Fruit fly (Drosophila melanogaster) whole organism, embryonic: ENCODE measurements around the gene CG4576.

ENCODE experiments used
- Asciz ChIP-seq: fragments of 200-800 bp; sonication (Bioruptor generic); optimal IDR thresholded peaks from 2 replicates; lab custom pipeline; 2017; ENCODE audit warnings: missing biosample characterization, mild to moderate bottlenecking, missing genetic modification characterization, missing genetic modification reagents
- Atf6 ChIP-seq: fragments of 200-800 bp; sonication (Bioruptor generic); IDR thresholded peaks from 2 replicates; pipeline ENCODE4 v1.3.6; 2022; ENCODE audit warnings: missing biosample characterization, missing genetic modification characterization
- Bteb2 ChIP-seq: fragments of 200-800 bp; sonication (Bioruptor generic); optimal IDR thresholded peaks from 2 replicates; lab custom pipeline; 2016; ENCODE audit warnings: missing biosample characterization, missing genetic modification characterization
- C15 ChIP-seq: fragments of 200-800 bp; sonication (Bioruptor generic); IDR thresholded peaks from 3 replicates; pipeline ENCODE4 v1.3.6; 2022; ENCODE audit warnings: missing biosample characterization, missing genetic modification characterization
- CG10267 ChIP-seq: fragments of 200-800 bp; sonication (Bioruptor generic); optimal IDR thresholded peaks from 2 replicates; lab custom pipeline; 2018; ENCODE audit warnings: missing biosample characterization, mild to moderate bottlenecking, missing genetic modification characterization, moderate library complexity
- CG10321 ChIP-seq: fragments of 200-800 bp; sonication (Bioruptor generic); IDR thresholded peaks from 2 replicates; pipeline ENCODE4 v1.3.6; 2022; ENCODE audit warnings: missing biosample characterization, missing genetic modification characterization
- CG11504 ChIP-seq: fragments of 200-800 bp; sonication (Bioruptor generic); optimal IDR thresholded peaks from 3 replicates; lab custom pipeline; 2019; ENCODE audit warnings: missing biosample characterization, mild to moderate bottlenecking, missing genetic modification characterization, moderate library complexity
- CG12104 ChIP-seq: fragments of 200-800 bp; sonication (Bioruptor generic); optimal IDR thresholded peaks from 3 replicates; lab custom pipeline; 2016; ENCODE audit warnings: missing biosample characterization, missing genetic modification characterization
- CG12236 ChIP-seq: fragments of 200-800 bp; sonication (Bioruptor generic); optimal IDR thresholded peaks from 2 replicates; lab custom pipeline; 2016; ENCODE audit warnings: missing biosample characterization, missing genetic modification characterization
- CG12299 ChIP-seq: fragments of 200-800 bp; sonication (Bioruptor generic); optimal IDR thresholded peaks from 2 replicates; lab custom pipeline; 2018; ENCODE audit warnings: missing biosample characterization, mild to moderate bottlenecking, missing genetic modification characterization
- CG15514 ChIP-seq: fragments of 200-800 bp; sonication (Bioruptor generic); optimal IDR thresholded peaks from 3 replicates; lab custom pipeline; 2017; ENCODE audit warnings: missing biosample characterization, missing genetic modification characterization, mild to moderate bottlenecking, moderate library complexity, missing genetic modification reagents
- CG16815 ChIP-seq: fragments of 200-800 bp; sonication (Bioruptor generic); optimal IDR thresholded peaks from 3 replicates; lab custom pipeline; 2017; ENCODE audit warnings: missing biosample characterization, mild to moderate bottlenecking, missing genetic modification characterization
- CG18619 ChIP-seq: fragments of 200-800 bp; sonication (Bioruptor generic); optimal IDR thresholded peaks from 3 replicates; lab custom pipeline; 2017; ENCODE audit warnings: missing biosample characterization, mild to moderate bottlenecking, missing genetic modification characterization
- CG2712 ChIP-seq: fragments of 200-800 bp; optimal IDR thresholded peaks from 3 replicates; lab custom pipeline; 2019; ENCODE audit warnings: missing biosample characterization, mild to moderate bottlenecking, missing genetic modification characterization, moderate library complexity
- CG32772 ChIP-seq: fragments of 200-800 bp; sonication (Bioruptor generic); IDR thresholded peaks from 2 replicates; pipeline ENCODE4 v1.3.6; 2022; ENCODE audit warnings: missing biosample characterization, missing genetic modification characterization
- CG3726 ChIP-seq: fragments of 200-800 bp; sonication (Bioruptor generic); IDR thresholded peaks from 3 replicates; pipeline ENCODE4, ENCODE4 v1.3.6; 2022; ENCODE audit warnings: missing biosample characterization, missing genetic modification characterization
- CG3995 ChIP-seq: fragments of 200-800 bp; sonication (Bioruptor generic); optimal IDR thresholded peaks from 3 replicates; lab custom pipeline; 2016; ENCODE audit warnings: missing biosample characterization, missing genetic modification characterization
- CG4360 ChIP-seq: fragments of 200-800 bp; sonication (Bioruptor generic); IDR thresholded peaks from 2 replicates; pipeline ENCODE4 v1.3.6; 2022; ENCODE audit warnings: missing biosample characterization, missing genetic modification characterization
- CG6683 ChIP-seq: fragments of 200-800 bp; sonication (Bioruptor generic); optimal IDR thresholded peaks from 2 replicates; lab custom pipeline; 2017; ENCODE audit warnings: missing biosample characterization, mild to moderate bottlenecking, missing genetic modification characterization, missing genetic modification reagents
- CG8359 ChIP-seq: fragments of 200-800 bp; sonication (Bioruptor generic); optimal IDR thresholded peaks from 2 replicates; lab custom pipeline; 2017; ENCODE audit warnings: missing biosample characterization, mild to moderate bottlenecking, missing genetic modification characterization, borderline replicate concordance
- Fer2 ChIP-seq: fragments of 200-800 bp; sonication (Bioruptor generic); optimal IDR thresholded peaks from 2 replicates; lab custom pipeline; 2018; ENCODE audit warnings: missing biosample characterization, mild to moderate bottlenecking, missing genetic modification characterization, moderate library complexity
- Hr51 ChIP-seq, 2 experiments: fragments of 200-800 bp; sonication (Bioruptor generic); optimal IDR thresholded peaks; 2 replicates in 1 of 2; 3 replicates in 1 of 2; lab custom pipeline; 2016 to 2018; ENCODE audit warnings: missing biosample characterization in 2 of 2, missing genetic modification characterization in 2 of 2, mild to moderate bottlenecking in 1 of 2, moderate library complexity in 1 of 2
- Hsf ChIP-seq: fragments of 200-800 bp; sonication (Bioruptor generic); optimal IDR thresholded peaks from 3 replicates; lab custom pipeline; 2016; ENCODE audit warnings: missing biosample characterization, missing genetic modification characterization
- Lhr ChIP-seq: fragments of 200-800 bp; sonication (Bioruptor generic); optimal IDR thresholded peaks from 3 replicates; lab custom pipeline; 2017; ENCODE audit warnings: mild to moderate bottlenecking, missing biosample characterization, missing genetic modification reagents, missing genetic modification characterization
- Mad ChIP-seq: fragments of 200-800 bp; sonication (Bioruptor generic); optimal IDR thresholded peaks from 2 replicates; lab custom pipeline; 2016; ENCODE audit warnings: missing biosample characterization, missing genetic modification characterization
- Oaz ChIP-seq: fragments of 200-800 bp; sonication (Bioruptor generic); IDR thresholded peaks from 2 replicates; pipeline ENCODE4 v1.3.6; 2022; ENCODE audit warnings: missing biosample characterization, missing genetic modification characterization
- Ptx1 ChIP-seq: fragments of 200-800 bp; sonication (Bioruptor generic); IDR thresholded peaks from 2 replicates; pipeline ENCODE4 v1.3.6; 2022; ENCODE audit warnings: missing biosample characterization, missing genetic modification characterization
- Taf1 ChIP-seq: fragments of 200-800 bp; sonication (Bioruptor generic); IDR thresholded peaks from 2 replicates; pipeline ENCODE4 v1.3.6; 2022; ENCODE audit warnings: missing biosample characterization, missing genetic modification characterization
- al ChIP-seq: fragments of 200-800 bp; sonication (Bioruptor generic); IDR thresholded peaks from 2 replicates; pipeline ENCODE4 v1.3.6; 2022; ENCODE audit warnings: missing biosample characterization, missing genetic modification characterization
- ara ChIP-seq: fragments of 200-800 bp; sonication (Bioruptor generic); IDR thresholded peaks from 2 replicates; pipeline ENCODE4 v1.3.6; 2022; ENCODE audit warnings: missing biosample characterization, missing genetic modification characterization
- ash1 ChIP-seq: fragments of 200-800 bp; sonication (Bioruptor generic); optimal IDR thresholded peaks from 2 replicates; lab custom pipeline; 2018; ENCODE audit warnings: missing biosample characterization, mild to moderate bottlenecking, missing genetic modification characterization
- bigmax ChIP-seq: fragments of 200-800 bp; sonication (Bioruptor generic); optimal IDR thresholded peaks from 2 replicates; lab custom pipeline; 2018; ENCODE audit warnings: missing biosample characterization, mild to moderate bottlenecking, missing genetic modification characterization
- esg ChIP-seq: fragments of 200-800 bp; sonication (Bioruptor generic); conservative IDR thresholded peaks from 2 replicates; pipeline ENCODE4 v1.3.6; 2022; ENCODE audit warnings: missing biosample characterization, missing genetic modification characterization
- fd102C ChIP-seq: fragments of 200-800 bp; sonication (Bioruptor generic); optimal IDR thresholded peaks from 2 replicates; lab custom pipeline; 2018; ENCODE audit warnings: missing biosample characterization, mild to moderate bottlenecking, missing genetic modification characterization, moderate library complexity
- fd96Cb ChIP-seq: fragments of 200-800 bp; sonication (Bioruptor generic); optimal IDR thresholded peaks from 2 replicates; lab custom pipeline; 2018; ENCODE audit warnings: missing biosample characterization, mild to moderate bottlenecking, missing genetic modification characterization, moderate library complexity
- ftz-f1 ChIP-seq: fragments of 200-800 bp; sonication (Bioruptor generic); optimal IDR thresholded peaks from 2 replicates; lab custom pipeline; 2016; ENCODE audit warnings: missing biosample characterization, missing genetic modification characterization
- gem ChIP-seq: fragments of 200-800 bp; sonication (Bioruptor generic); optimal IDR thresholded peaks from 2 replicates; lab custom pipeline; 2019; ENCODE audit warnings: missing biosample characterization, mild to moderate bottlenecking, missing genetic modification characterization, moderate library complexity
- ken ChIP-seq: fragments of 200-800 bp; sonication (Bioruptor generic); IDR thresholded peaks from 3 replicates; pipeline ENCODE4 v1.3.6; 2022; ENCODE audit warnings: missing biosample characterization, missing genetic modification characterization
- klu ChIP-seq: fragments of 200-800 bp; sonication (Bioruptor generic); IDR thresholded peaks from 2 replicates; pipeline ENCODE4 v1.3.6; 2022; ENCODE audit warnings: missing biosample characterization, missing genetic modification characterization
- lov ChIP-seq, 2 experiments: fragments of 200-800 bp in 1 of 2; fragments of >200 bp in 1 of 2; sonication (Bioruptor generic) in 1 of 2; IDR thresholded peaks in 1 of 2; optimal IDR thresholded peaks in 1 of 2; 2 replicates in 1 of 2; 3 replicates in 1 of 2; pipeline versions ENCODE4 v1.3.6 to Lab custom; 2017 to 2022; ENCODE audit warnings: missing biosample characterization in 1 of 2, missing genetic modification characterization in 1 of 2
- mld ChIP-seq: fragments of 200-800 bp; sonication (Bioruptor generic); IDR thresholded peaks from 3 replicates; pipeline ENCODE4 v1.3.6; 2022; ENCODE audit warnings: missing biosample characterization, missing genetic modification characterization; ENCODE audit not compliant: partially characterized antibody
- nerfin-2 ChIP-seq: fragments of 200-800 bp; sonication (Bioruptor generic); IDR thresholded peaks from 2 replicates; pipeline ENCODE4 v1.3.6; 2022; ENCODE audit warnings: missing biosample characterization, missing genetic modification characterization; ENCODE audit not compliant: partially characterized antibody
- org-1 ChIP-seq: fragments of 200-800 bp; sonication (Bioruptor generic); optimal IDR thresholded peaks from 2 replicates; lab custom pipeline; 2017; ENCODE audit warnings: missing biosample characterization, missing genetic modification characterization
- pan ChIP-seq, 4 experiments: fragments of >200 bp in 3 of 4; fragments of 200-800 bp in 1 of 4; sonication (Bioruptor generic) in 1 of 4; optimal IDR thresholded peaks in 3 of 4; IDR thresholded peaks in 1 of 4; 2 replicates each; pipeline versions ENCODE4 v1.3.6 to Lab custom; 2017 to 2022; ENCODE audit warnings: missing biosample characterization in 2 of 4, missing genetic modification characterization in 2 of 4, mixed read lengths in 1 of 4
- pum ChIP-seq: fragments of 200-800 bp; sonication (Bioruptor generic); optimal IDR thresholded peaks from 2 replicates; lab custom pipeline; 2016; ENCODE audit warnings: missing biosample characterization, missing genetic modification characterization
- sr ChIP-seq: fragments of 200-800 bp; sonication (Bioruptor generic); IDR thresholded peaks from 3 replicates; pipeline ENCODE4 v1.3.6; 2022; ENCODE audit warnings: missing biosample characterization, missing genetic modification characterization
- stwl ChIP-seq: fragments of 200-800 bp; sonication (Bioruptor generic); optimal IDR thresholded peaks from 3 replicates; lab custom pipeline; 2018; ENCODE audit warnings: missing biosample characterization, mild to moderate bottlenecking, missing genetic modification characterization, moderate library complexity
- vnd ChIP-seq: fragments of 200-800 bp; sonication (Bioruptor generic); IDR thresholded peaks from 3 replicates; pipeline ENCODE4 v1.3.6; 2022; ENCODE audit warnings: missing biosample characterization, missing genetic modification characterization; ENCODE audit not compliant: partially characterized antibody
- zen ChIP-seq: fragments of 200-800 bp; sonication (Bioruptor generic); optimal IDR thresholded peaks from 3 replicates; lab custom pipeline; 2018; ENCODE audit warnings: missing biosample characterization, mild to moderate bottlenecking, missing genetic modification characterization, moderate library complexity

The CG4576 gene

DNA sequence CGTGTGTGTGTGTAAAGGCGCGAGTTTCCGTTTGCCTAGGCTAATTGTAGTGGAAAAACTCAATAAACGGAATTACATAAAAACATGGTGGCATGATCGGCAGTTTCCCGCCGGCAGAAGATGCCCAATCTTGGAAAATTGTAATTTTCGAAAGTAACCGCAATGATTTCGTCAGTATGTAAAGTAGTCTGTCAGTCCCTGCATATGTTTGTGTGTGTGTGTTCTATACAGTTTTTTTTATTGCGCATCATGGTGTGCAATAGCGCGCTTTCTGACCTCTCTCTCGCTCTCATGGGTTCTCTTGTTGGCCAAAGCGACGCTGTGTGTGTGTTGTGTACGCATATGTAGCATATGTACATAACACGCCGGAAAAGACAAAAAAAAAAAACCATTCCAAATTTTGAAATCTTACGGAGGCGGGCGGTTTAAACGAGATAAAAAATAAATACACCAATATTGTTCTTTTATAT, 31.3 kb upstream of the CG4576 start (continued):
- TF ChIP-seq CG8359 (GFP tag; lab: Kevin White, UChicago) (no peak), ken (GFP tag; lab: Robert Waterston, UW) (no peak), CG18619 (peak; percentile 33), stwl (tag; lab: Kevin White, UChicago) (no peak), org-1 (GFP tag; lab: Kevin White, UChicago) (no peak), Ptx1 (no peak), CG6683 (no peak), CG12236 (peak; percentile 33), lov (optimal IDR thresholded peaks at IDR 0.05; lab: Kevin White, UChicago) (no peak), lov (GFP tag; IDR thresholded peaks at IDR 0.05; lab: Robert Waterston, UW) (no peak), al (GFP tag; lab: Robert Waterston, UW) (no peak), C15 (no peak), Asciz (peak; percentile 53), mld (GFP tag; lab: Robert Waterston, UW) (no peak), CG12104 (GFP tag; lab: Kevin White, UChicago) (peak; percentile 32), Oaz (no peak; the same call in 1 of the 2 replicates), Lhr (peak; percentile 39), CG16815 (GFP tag; lab: Kevin White, UChicago) (no peak), Taf1 (GFP tag; lab: Robert Waterston, UW) (no peak), CG4360 (GFP tag; lab: Robert Waterston, UW) (no peak), CG15514 (GFP tag; lab: Kevin White, UChicago) (peak; percentile 45), Fer2 (tag; lab: Kevin White, UChicago) (peak; percentile 23), CG3995 (GFP tag; lab: Kevin White, UChicago) (no peak), Atf6 (GFP tag; lab: Robert Waterston, UW) (no peak), CG32772 (GFP tag; lab: Robert Waterston, UW) (peak; percentile 92), Bteb2 (no peak), bigmax (no peak), fd96Cb (tag; lab: Kevin White, UChicago) (no peak), Hr51 (GFP tag; optimal IDR thresholded peaks at IDR 0.05; lab: Kevin White, UChicago) (no peak), nerfin-2 (GFP tag; lab: Robert Waterston, UW) (no peak), CG11504 (tag; lab: Kevin White, UChicago) (no peak), CG3726 (GFP tag; lab: Robert Waterston, UW) (no peak), CG10267 (tag; lab: Kevin White, UChicago) (no peak), gem (tag; lab: Kevin White, UChicago) (peak; percentile 41), ara (GFP tag; lab: Robert Waterston, UW) (no peak), Mad (GFP tag; lab: Kevin White, UChicago) (peak; percentile 12), esg (GFP tag; lab: Robert Waterston, UW) (no peak), pum (GFP tag; lab: Kevin White, UChicago) (no peak), klu (GFP tag; lab: Robert Waterston, UW) (no peak), pan (optimal IDR thresholded peaks at IDR 0.05; lab: Kevin White, UChicago) (no peak), pan (GFP tag; optimal IDR thresholded peaks at IDR 0.05 in 1 of 2, IDR thresholded peaks at IDR 0.05 in 1 of 2) (no peak), zen (tag; lab: Kevin White, UChicago) (peak; percentile 3), fd102C (GFP tag; lab: Kevin White, UChicago) (no peak), ftz-f1 (GFP tag; lab: Kevin White, UChicago) (no peak), sr (GFP tag; lab: Robert Waterston, UW) (no peak), vnd (GFP tag; lab: Robert Waterston, UW) (no peak), CG2712 (tag; lab: Kevin White, UChicago) (peak; percentile 9), CG12299 (tag; lab: Kevin White, UChicago) (peak; percentile 20), ash1 (GFP tag; lab: Kevin White, UChicago) (no peak), CG10321 (GFP tag; lab: Robert Waterston, UW) (peak; percentile 69), Hsf (GFP tag; lab: Kevin White, UChicago) (no peak)
